Worm (Caenorhabditis elegans) whole organism, L4/young adult: ENCODE results near the gene F40G9.7.

ENCODE experiments used
- W03F9.2 ChIP-seq: fragments of 150-350 bp; optimal IDR thresholded peaks from 2 replicates; lab custom pipeline; 2014; ENCODE audit warnings: missing biosample characterization, missing genetic modification characterization
- him-1 ChIP-seq: sonication (generic microtip); optimal IDR thresholded peaks from 2 replicates; lab custom pipeline; 2016; ENCODE audit warnings: missing genotype, missing genetic modification reagents, missing genetic modification characterization, missing compliant biosample characterization

ce11 chrIII:187829-188228 is 22.3 kb downstream of the F40G9.7 start, which contains the start of gene mxl-2:
- TF ChIP-seq him-1 (tag; lab: Kevin White, UChicago), result no peak
- no peak for TF ChIP-seq W03F9.2 (tag; lab: Kevin White, UChicago)
